Worm (Caenorhabditis elegans): ENCODE data around the gene C02B4.3.

Gene C02B4.3

ce11 chrX:12671638-12672290 lies 12.1 kb upstream of the C02B4.3 start:
- TF ChIP-seq hlh-1 (tag; optimal IDR thresholded peaks at IDR 0.05) (peak; percentile 83), elt-1 (tag; optimal IDR thresholded peaks at IDR 0.05; ENCODE audit: borderline replicate concordance, insufficient read depth) (peak; percentile 98), nhr-2 (tag; optimal IDR thresholded peaks at IDR 0.05) (peak; percentile 5), unc-62 (GFP tag; optimal IDR thresholded peaks at IDR 0.05) (peak; percentile 59), mls-2 (tag; optimal IDR thresholded peaks at IDR 0.05) (no peak)

ce11 chrX:12670385-12670784 lies 10.7 kb upstream of the C02B4.3 start:
- TF ChIP-seq tbx-8 (GFP tag; optimal IDR thresholded peaks at IDR 0.05) (no peak), ztf-11 (tag; optimal IDR thresholded peaks at IDR 0.05) (peak; percentile 10), mab-5 (tag; optimal IDR thresholded peaks at IDR 0.05) (no peak), lin-32 (GFP tag; optimal IDR thresholded peaks at IDR 0.05) (no peak), mls-2 (tag; optimal IDR thresholded peaks at IDR 0.05) (peak; percentile 76), unc-39 (tag; optimal IDR thresholded peaks at IDR 0.05) (no peak), ceh-43 (GFP tag; optimal IDR thresholded peaks at IDR 0.05) (no peak), ham-2 (GFP tag; optimal IDR thresholded peaks at IDR 0.05) (peak; percentile 43), hlh-1 (tag; optimal IDR thresholded peaks at IDR 0.05) (peak; percentile 72), pha-4 (tag; optimal IDR thresholded peaks at IDR 0.05) (peak; percentile 35), cnd-1 (tag; optimal IDR thresholded peaks at IDR 0.05) (no peak), ceh-83 (GFP tag; optimal IDR thresholded peaks at IDR 0.05) (no peak), nhr-237 (tag; optimal IDR thresholded peaks at IDR 0.05) (peak; percentile 74), nhr-12 (tag; optimal IDR thresholded peaks at IDR 0.05) (peak; percentile 10), mep-1 (tag; optimal IDR thresholded peaks at IDR 0.05) (peak; percentile 5), bed-3 (GFP tag; optimal IDR thresholded peaks at IDR 0.05) (no peak), lin-13 (tag; optimal IDR thresholded peaks at IDR 0.05) (no peak), flh-1 (GFP tag; optimal IDR thresholded peaks at IDR 0.05) (no peak), sem-2 (GFP tag; optimal IDR thresholded peaks at IDR 0.05) (no peak), blmp-1 (tag; optimal IDR thresholded peaks at IDR 0.05) (no peak), nhr-28 (tag; optimal IDR thresholded peaks at IDR 0.05) (peak; percentile 34), ceh-39 (tag; optimal IDR thresholded peaks at IDR 0.05) (no peak), ces-1 (GFP tag; optimal IDR thresholded peaks at IDR 0.05) (peak; percentile 82), nhr-76 (tag; optimal IDR thresholded peaks at IDR 0.05) (no peak), nhr-2 (tag; optimal IDR thresholded peaks at IDR 0.05) (peak; percentile 13), elt-3 (tag; optimal IDR thresholded peaks at IDR 0.05) (peak; percentile 55), sptf-1 (tag; optimal IDR thresholded peaks at IDR 0.05) (peak; percentile 68), elt-1 (tag; optimal IDR thresholded peaks at IDR 0.05; ENCODE audit: borderline replicate concordance, insufficient read depth) (no peak), lsy-2 (tag; optimal IDR thresholded peaks at IDR 0.05) (peak; percentile 10), snpc-4 (tag; optimal IDR thresholded peaks at IDR 0.05) (no peak), unc-62 (GFP tag; optimal IDR thresholded peaks at IDR 0.05) (peak; percentile 89), drap-1 (GFP tag; optimal IDR thresholded peaks at IDR 0.05) (peak; percentile 23), zip-8 (tag; optimal IDR thresholded peaks at IDR 0.05) (no peak), M03D4.4 (tag; optimal IDR thresholded peaks at IDR 0.05) (peak; percentile 48), unc-120 (tag; optimal IDR thresholded peaks at IDR 0.05; ENCODE audit: poor library complexity, severe bottlenecking) (peak; percentile 92)

- TF ChIP-seq mls-2 (tag; optimal IDR thresholded peaks at IDR 0.05) = no peak
- TF ChIP-seq lin-13 (tag; optimal IDR thresholded peaks at IDR 0.05) = no peak
- no peak for TF ChIP-seq bed-3 (GFP tag; optimal IDR thresholded peaks at IDR 0.05)
- no peak for TF ChIP-seq drap-1 (GFP tag; optimal IDR thresholded peaks at IDR 0.05)
- TF ChIP-seq ces-1 (GFP tag; optimal IDR thresholded peaks at IDR 0.05) = no peak
- no peak for TF ChIP-seq mep-1 (tag; optimal IDR thresholded peaks at IDR 0.05)
- no peak for TF ChIP-seq nhr-2 (tag; optimal IDR thresholded peaks at IDR 0.05)
- TF ChIP-seq ceh-83 (GFP tag; optimal IDR thresholded peaks at IDR 0.05) = no peak
- TF ChIP-seq nhr-28 (tag; optimal IDR thresholded peaks at IDR 0.05) = no peak
- no peak for TF ChIP-seq cnd-1 (tag; optimal IDR thresholded peaks at IDR 0.05)
- no peak for TF ChIP-seq nhr-76 (tag; optimal IDR thresholded peaks at IDR 0.05)
- TF ChIP-seq sem-2 (GFP tag; optimal IDR thresholded peaks at IDR 0.05) = no peak
- TF ChIP-seq sptf-1 (tag; optimal IDR thresholded peaks at IDR 0.05) = no peak
- TF ChIP-seq unc-62 (GFP tag; optimal IDR thresholded peaks at IDR 0.05) = no peak
- no peak for TF ChIP-seq tbx-8 (GFP tag; optimal IDR thresholded peaks at IDR 0.05)
These were observed 9.4 kb upstream of the C02B4.3 start for ce11 chrX:12668941-12669501.
